Fruit fly (Drosophila melanogaster): ENCODE measurements around the gene CG4669.

dm6 chr3L:5279998-5280610, 45.8 kb downstream of the CG4669 start:
- TF ChIP-seq fd85E (GFP tag; optimal IDR thresholded peaks at IDR 0.05) (no peak), CG7368 (GFP tag; optimal IDR thresholded peaks at IDR 0.05) (no peak), pdm3 (GFP tag; optimal IDR thresholded peaks at IDR 0.05) (no peak), Blimp-1 (GFP tag; optimal IDR thresholded peaks at IDR 0.05) (no peak), Sox102F (GFP tag; optimal IDR thresholded peaks at IDR 0.05) (no peak), CG6808 (GFP tag; optimal IDR thresholded peaks at IDR 0.05) (no peak), vri (GFP tag; optimal IDR thresholded peaks at IDR 0.05) (no peak), Hr4 (GFP tag; optimal IDR thresholded peaks at IDR 0.05) (peak; percentile 1), Met (GFP tag; optimal IDR thresholded peaks at IDR 0.05) (no peak), CG15336 (GFP tag; IDR thresholded peaks at IDR 0.05) (no peak)

All from whole organism, prepupa.